Worm (Caenorhabditis elegans) whole organism, late embryonic: ENCODE measurements around the gene rab-1.

Experiments used
- C38D4.7 ChIP-seq: fragments of 200-800 bp; sonication (Bioruptor generic); optimal IDR thresholded peaks from 2 replicates; lab custom pipeline; 2018; ENCODE audit warnings: mild to moderate bottlenecking, missing genetic modification characterization, moderate library complexity, missing compliant biosample characterization
- ahr-1 ChIP-seq: sonication (generic microtip); optimal IDR thresholded peaks from 2 replicates; lab custom pipeline; 2016; ENCODE audit warnings: missing genetic modification characterization, missing compliant biosample characterization
- ceh-18 ChIP-seq: sonication (generic microtip); optimal IDR thresholded peaks from 2 replicates; lab custom pipeline; 2016; ENCODE audit warnings: missing genetic modification characterization, missing compliant biosample characterization
- ceh-19 ChIP-seq: fragments of 200-800 bp; sonication (Bioruptor generic); optimal IDR thresholded peaks from 2 replicates; lab custom pipeline; 2018; ENCODE audit warnings: mild to moderate bottlenecking, missing genetic modification characterization, missing compliant biosample characterization
- ceh-30 ChIP-seq: fragments of 150-350 bp; optimal IDR thresholded peaks from 2 replicates; lab custom pipeline; 2014; ENCODE audit warnings: missing biosample characterization, missing genetic modification characterization
- ceh-45 ChIP-seq: fragments of 200-800 bp; sonication (Bioruptor generic); IDR thresholded peaks from 2 replicates; pipeline ENCODE4 v1.3.6; 2022; ENCODE audit warnings: missing genetic modification reagents, missing genetic modification characterization, missing compliant biosample characterization
- ceh-48 ChIP-seq: sonication (generic microtip); optimal IDR thresholded peaks from 2 replicates; lab custom pipeline; 2016; ENCODE audit warnings: missing genetic modification characterization, inconsistent platforms, missing compliant biosample characterization
- ceh-6 ChIP-seq: fragments of 200-800 bp; sonication (Bioruptor generic); optimal IDR thresholded peaks from 2 replicates; lab custom pipeline; 2018; ENCODE audit warnings: mild to moderate bottlenecking, missing genetic modification characterization, missing compliant biosample characterization
- che-1 ChIP-seq: sonication (generic microtip); optimal IDR thresholded peaks from 2 replicates; lab custom pipeline; 2016; ENCODE audit warnings: mild to moderate bottlenecking, missing genetic modification characterization, missing compliant biosample characterization
- dve-1 ChIP-seq: sonication (generic microtip); optimal IDR thresholded peaks from 2 replicates; lab custom pipeline; 2017; ENCODE audit warnings: antibody characterized with exemption, mild to moderate bottlenecking, missing genetic modification characterization, missing compliant biosample characterization
- elt-4 ChIP-seq: sonication (generic microtip); optimal IDR thresholded peaks from 2 replicates; lab custom pipeline; 2016; ENCODE audit warnings: missing genetic modification characterization, missing compliant biosample characterization
- gmeb-2 ChIP-seq: sonication (generic microtip); optimal IDR thresholded peaks from 2 replicates; lab custom pipeline; 2016; ENCODE audit warnings: missing genetic modification characterization, inconsistent platforms, missing compliant biosample characterization
- hlh-13 ChIP-seq: fragments of 200-800 bp; sonication (Bioruptor generic); optimal IDR thresholded peaks from 2 replicates; lab custom pipeline; 2018; ENCODE audit warnings: mild to moderate bottlenecking, missing genetic modification characterization, missing compliant biosample characterization
- hlh-30 ChIP-seq: sonication (generic microtip); optimal IDR thresholded peaks from 2 replicates; lab custom pipeline; 2017; ENCODE audit warnings: antibody characterized with exemption, missing genetic modification characterization, missing compliant biosample characterization; ENCODE audit not compliant: insufficient read depth
- lim-6 ChIP-seq: sonication (generic microtip); optimal IDR thresholded peaks from 2 replicates; lab custom pipeline; 2016; ENCODE audit warnings: missing genetic modification characterization, missing compliant biosample characterization
- nfya-1 ChIP-seq: sonication (generic microtip); optimal IDR thresholded peaks from 2 replicates; lab custom pipeline; 2017; ENCODE audit warnings: missing genetic modification characterization, mild to moderate bottlenecking, missing compliant biosample characterization, antibody characterized with exemption, moderate library complexity
- nhr-11 ChIP-seq: fragments of 150-350 bp; optimal IDR thresholded peaks from 2 replicates; lab custom pipeline; 2014; ENCODE audit warnings: missing biosample characterization, missing genetic modification characterization
- nhr-232 ChIP-seq: sonication (generic microtip); optimal IDR thresholded peaks from 2 replicates; lab custom pipeline; 2016; ENCODE audit warnings: missing genetic modification characterization, missing compliant biosample characterization
- npax-4 ChIP-seq: sonication (generic microtip); optimal IDR thresholded peaks from 2 replicates; lab custom pipeline; 2016; ENCODE audit warnings: missing genetic modification characterization, missing compliant biosample characterization
- pax-1 ChIP-seq: fragments of 150-350 bp; optimal IDR thresholded peaks from 2 replicates; lab custom pipeline; 2014; ENCODE audit warnings: missing biosample characterization, missing genetic modification characterization
- pha-2 ChIP-seq: sonication (generic microtip); optimal IDR thresholded peaks from 2 replicates; lab custom pipeline; 2017; ENCODE audit warnings: mild to moderate bottlenecking, missing genetic modification characterization, missing compliant biosample characterization
- sox-4 ChIP-seq: sonication (generic microtip); optimal IDR thresholded peaks from 2 replicates; lab custom pipeline; 2017; ENCODE audit warnings: mild to moderate bottlenecking, missing genetic modification characterization, inconsistent platforms, missing compliant biosample characterization
- tbx-2 ChIP-seq: sonication (generic microtip); optimal IDR thresholded peaks from 2 replicates; lab custom pipeline; 2016; ENCODE audit warnings: missing genetic modification characterization, missing compliant biosample characterization
- tbx-7 ChIP-seq: sonication (generic microtip); optimal IDR thresholded peaks from 2 replicates; lab custom pipeline; 2016; ENCODE audit warnings: missing genotype, missing genetic modification characterization, missing compliant biosample characterization
- ttx-3 ChIP-seq: sonication (generic microtip); optimal IDR thresholded peaks from 2 replicates; lab custom pipeline; 2016; ENCODE audit warnings: missing genetic modification reagents, missing genetic modification characterization, missing compliant biosample characterization
- unc-3 ChIP-seq, 2 experiments: fragments of 200-800 bp in 1 of 2; sonication (Bioruptor generic) in 1 of 2; sonication (generic microtip) in 1 of 2; conservative IDR thresholded peaks in 1 of 2; optimal IDR thresholded peaks in 1 of 2; 2 replicates each; pipeline versions ENCODE4 v1.3.6 to Lab custom; 2016 to 2022; ENCODE audit warnings: missing compliant biosample characterization in 2 of 2, missing genetic modification characterization in 2 of 2, missing genetic modification reagents in 1 of 2
- unc-42 ChIP-seq: sonication (generic microtip); optimal IDR thresholded peaks from 2 replicates; lab custom pipeline; 2016; ENCODE audit warnings: missing genotype, missing genetic modification characterization, missing compliant biosample characterization
- unc-55 ChIP-seq: sonication (generic microtip); optimal IDR thresholded peaks from 2 replicates; lab custom pipeline; 2017; ENCODE audit warnings: missing biosample characterization, missing genetic modification reagents, missing genetic modification characterization
- unc-86 ChIP-seq: sonication (generic microtip); optimal IDR thresholded peaks from 2 replicates; lab custom pipeline; 2016; ENCODE audit warnings: missing genetic modification characterization, missing compliant biosample characterization
- zip-5 ChIP-seq: sonication (generic microtip); optimal IDR thresholded peaks from 2 replicates; lab custom pipeline; 2016; ENCODE audit warnings: missing genetic modification characterization, missing compliant biosample characterization
- ztf-16 ChIP-seq: sonication (generic microtip); optimal IDR thresholded peaks from 2 replicates; lab custom pipeline; 2017; ENCODE audit warnings: missing genetic modification characterization, missing compliant biosample characterization

rab-1 gene

DNA sequence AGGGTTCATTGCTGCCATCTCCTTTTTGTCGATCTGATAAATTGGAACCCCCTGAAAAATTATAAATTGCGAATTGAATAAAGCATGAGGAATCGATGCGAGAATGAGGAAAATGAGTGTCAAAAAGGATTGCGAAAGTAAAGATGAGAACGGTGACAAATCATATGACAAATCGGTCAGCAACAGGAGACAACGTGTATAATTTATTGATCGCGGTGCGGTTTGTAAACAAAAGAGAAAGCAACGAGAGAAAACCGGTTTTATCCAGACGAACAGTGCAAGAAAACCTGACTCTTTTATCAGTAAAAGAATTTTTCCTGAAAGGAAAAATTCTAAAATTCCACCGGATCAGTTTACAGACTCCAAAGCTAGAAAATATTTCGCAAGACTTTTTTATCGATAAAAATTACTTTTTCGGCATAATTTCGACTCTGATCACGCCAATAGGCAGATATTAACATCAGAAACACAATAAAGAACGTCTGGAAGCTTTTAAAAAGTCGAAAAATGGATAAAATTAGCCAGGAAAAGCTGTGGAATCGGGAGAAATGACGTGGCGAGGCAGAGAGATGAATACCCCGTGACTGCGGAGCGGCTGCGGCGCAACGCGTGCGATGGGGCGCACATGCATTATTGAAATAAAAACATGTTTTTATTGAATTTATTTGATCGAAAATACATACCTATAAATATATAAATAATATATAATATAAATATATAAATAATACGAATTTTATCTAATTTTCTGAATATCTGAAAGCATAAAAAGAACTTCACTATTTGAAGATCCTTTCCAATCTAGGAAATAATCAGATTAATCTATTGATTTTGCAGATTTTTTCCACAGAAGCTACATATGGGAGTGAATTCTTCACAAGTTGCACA lies at the start of gene rab-1, which contains the start of gene C39F7.5:
Gene rab-1 (minus strand): TSS at position 51 of the 885 bp plus-strand sequence.
Gene C39F7.5 (plus strand): TSS at position 835 of the 885 bp plus-strand sequence.
- TF ChIP-seq ceh-19 (GFP tag; lab: Kevin White, UChicago) (no peak), unc-42 (tag; lab: Kevin White, UChicago) (peak; percentile 29), tbx-2 (tag; lab: Kevin White, UChicago) (peak; percentile 7), hlh-30 (tag; lab: Kevin White, UChicago) (peak; percentile 90), nfya-1 (tag; lab: Kevin White, UChicago) (peak; percentile 44), ceh-48 (tag; lab: Kevin White, UChicago) (peak; percentile 10)

DNA sequence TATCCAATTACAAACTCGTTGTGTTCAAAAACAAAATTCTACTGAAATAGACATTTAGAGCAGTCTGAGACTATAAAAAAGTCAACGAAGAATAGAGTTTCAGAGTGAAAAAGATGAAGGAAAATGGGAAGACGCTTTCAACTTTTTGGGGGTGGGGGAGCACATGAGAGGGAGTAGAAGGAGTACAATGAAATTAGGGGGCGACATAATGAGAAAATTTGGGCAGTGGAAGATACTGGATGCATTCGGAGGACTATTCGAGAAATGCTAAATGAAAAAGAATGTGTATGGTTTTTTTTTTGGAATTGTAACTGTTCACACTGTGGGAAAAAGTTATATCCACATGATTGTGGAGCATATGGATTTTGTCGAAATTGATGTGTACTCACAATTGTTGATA lies 49.5 kb upstream of the rab-1 start:
- TF ChIP-seq unc-42 (tag; lab: Kevin White, UChicago) (peak; percentile 76), ceh-6 (no peak)

- TF ChIP-seq npax-4 (tag; lab: Kevin White, UChicago) (no peak), ceh-45 (no peak), ceh-6 (no peak), pha-2 (tag; lab: Kevin White, UChicago) (no peak), unc-55 (GFP tag; lab: Kevin White, UChicago) (no peak), unc-3 (GFP tag; conservative IDR thresholded peaks at IDR 0.05; lab: Robert Waterston, UW) (no peak), unc-3 (tag; optimal IDR thresholded peaks at IDR 0.05; lab: Kevin White, UChicago) (no peak)
Measured at ce11 chrV:1307730-1308129, 43.9 kb upstream of the rab-1 start.

DNA sequence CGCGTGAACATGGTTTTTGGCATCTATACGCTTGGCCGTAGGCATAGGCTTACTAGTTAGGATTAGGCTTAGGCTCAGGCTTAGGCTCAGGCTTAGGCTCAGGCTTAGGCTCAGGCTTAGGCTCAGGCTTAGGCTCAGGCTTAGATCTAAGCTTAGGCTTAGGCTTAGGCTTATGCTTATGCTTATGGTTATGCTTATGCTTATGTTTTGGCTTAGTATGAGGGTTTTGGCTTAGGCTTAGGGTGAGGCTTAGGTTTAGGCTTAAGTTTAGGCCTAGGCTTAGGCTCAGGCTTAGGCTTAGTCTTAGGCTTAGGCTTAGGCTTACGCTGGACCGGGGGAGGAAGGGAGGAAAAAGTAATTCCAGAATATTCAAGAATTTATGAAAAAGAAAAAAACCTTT lies 42.1 kb upstream of the rab-1 start:
- TF ChIP-seq dve-1 (tag; lab: Kevin White, UChicago), result peak; percentile 35
- TF ChIP-seq gmeb-2 (tag; lab: Kevin White, UChicago), result no peak

- no peak for TF ChIP-seq lim-6 (tag; lab: Kevin White, UChicago)
- TF ChIP-seq tbx-2 (tag; lab: Kevin White, UChicago), result no peak
- TF ChIP-seq unc-42 (tag; lab: Kevin White, UChicago), result no peak
- no peak for TF ChIP-seq unc-55 (GFP tag; lab: Kevin White, UChicago)
- no peak for TF ChIP-seq ztf-16 (tag; lab: Kevin White, UChicago)
- no peak for TF ChIP-seq zip-5
- TF ChIP-seq ceh-18, result no peak
- no peak for TF ChIP-seq sox-4 (tag; lab: Kevin White, UChicago)
- TF ChIP-seq unc-86 (tag; lab: Kevin White, UChicago), result no peak
- TF ChIP-seq C38D4.7 (GFP tag; lab: Kevin White, UChicago), result no peak
- TF ChIP-seq, all 69 proteins: peak for 0
Measured at ce11 chrV:1302090-1302489, 38.3 kb upstream of the rab-1 start.

- TF ChIP-seq ttx-3 (tag; lab: Kevin White, UChicago) (no peak), tbx-7 (tag; lab: Kevin White, UChicago) (no peak), pax-1 (tag; lab: Kevin White, UChicago) (no peak), ahr-1 (no peak), elt-4 (tag; lab: Kevin White, UChicago) (no peak), unc-86 (tag; lab: Kevin White, UChicago) (no peak), nhr-11 (tag; lab: Kevin White, UChicago) (no peak), nhr-232 (no peak), unc-3 (GFP tag; conservative IDR thresholded peaks at IDR 0.05; lab: Robert Waterston, UW) (no peak), unc-3 (tag; optimal IDR thresholded peaks at IDR 0.05; lab: Kevin White, UChicago) (no peak), ztf-16 (tag; lab: Kevin White, UChicago) (no peak), ceh-30 (tag; lab: Kevin White, UChicago) (no peak), hlh-13 (GFP tag; lab: Kevin White, UChicago) (no peak), che-1 (tag; lab: Kevin White, UChicago) (no peak)
- TF ChIP-seq, all 69 proteins: peak for 0
Measured at ce11 chrV:1299232-1299631, 35.4 kb upstream of the rab-1 start, which contains the start of gene egl-2. TSS of gene egl-2 (minus strand) at chrV:1299332.
